Worm (Caenorhabditis elegans): ENCODE data around the gene fbxb-79.

DNA sequence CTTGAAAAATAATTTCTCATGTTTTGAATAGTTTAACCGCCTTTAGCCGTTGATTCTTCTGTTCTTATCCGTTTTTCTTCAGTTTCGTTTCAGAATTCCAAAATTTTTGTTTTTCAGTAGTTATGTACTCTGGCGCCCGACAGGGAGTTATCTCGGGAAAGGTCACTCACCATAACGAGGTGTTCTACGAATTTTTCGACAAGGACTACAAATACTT, 46.2 kb downstream of the fbxb-79 start, which contains the start of gene F01G4.4:
- TF ChIP-seq ztf-29 (GFP tag; IDR thresholded peaks at IDR 0.05) (no peak), klf-2 (GFP tag; conservative IDR thresholded peaks at IDR 0.05) (no peak)

Measured in whole organism, midembryonic.